Worm (Caenorhabditis elegans) whole organism, L4 larva: Measurements from ENCODE around the gene K09D9.14.

Experiments used
- ceh-28 ChIP-seq: fragments of 150-350 bp; optimal IDR thresholded peaks from 2 replicates; lab custom pipeline; 2014; ENCODE audit warnings: missing biosample characterization, missing genetic modification reagents, missing genetic modification characterization
- egl-27 ChIP-seq: sonication (generic microtip); optimal IDR thresholded peaks from 3 replicates; lab custom pipeline; 2017; ENCODE audit warnings: missing biosample characterization, missing genetic modification reagents, missing genetic modification characterization
- gei-8 ChIP-seq: fragments of 200-800 bp; sonication (Bioruptor generic); optimal IDR thresholded peaks from 2 replicates; lab custom pipeline; 2018; ENCODE audit warnings: mild to moderate bottlenecking, missing genetic modification characterization, missing compliant biosample characterization
- lir-3 ChIP-seq: sonication (generic microtip); optimal IDR thresholded peaks from 2 replicates; lab custom pipeline; 2016; ENCODE audit warnings: mild to moderate bottlenecking, missing genetic modification characterization, missing compliant biosample characterization
- lsy-2 ChIP-seq, 2 experiments: fragments of 150-350 bp in 1 of 2; sonication (generic microtip) in 1 of 2; optimal IDR thresholded peaks; 2 replicates each; lab custom pipeline; 2014 to 2017; ENCODE audit warnings: missing biosample characterization in 2 of 2, missing genetic modification characterization in 2 of 2
- nhr-28 ChIP-seq: fragments of 150-350 bp; optimal IDR thresholded peaks from 2 replicates; lab custom pipeline; 2014; ENCODE audit warnings: missing biosample characterization, missing genetic modification characterization
- nhr-76 ChIP-seq: fragments of 150-350 bp; optimal IDR thresholded peaks from 2 replicates; lab custom pipeline; 2014; ENCODE audit warnings: missing biosample characterization, missing genetic modification characterization
- snpc-4 ChIP-seq: fragments of 150-350 bp; optimal IDR thresholded peaks from 2 replicates; lab custom pipeline; 2014; ENCODE audit warnings: missing biosample characterization, missing genetic modification characterization
- unc-62 ChIP-seq, 3 experiments: fragments of 150-350 bp in 1 of 3; sonication (generic microtip); optimal IDR thresholded peaks in 2 of 3; peaks in 1 of 3; 1 replicate in 1 of 3; 2 replicates in 2 of 3; lab custom pipeline; 2014 to 2017; ENCODE audit warnings: missing biosample characterization in 3 of 3, missing genetic modification characterization in 3 of 3, missing genetic modification reagents in 3 of 3, missing genotype in 1 of 3
- vab-7 ChIP-seq: fragments of 200-800 bp; sonication (Bioruptor generic); IDR thresholded peaks from 2 replicates; pipeline ENCODE4 v1.3.6; 2022; ENCODE audit warnings: missing genetic modification reagents, missing genetic modification characterization, missing compliant biosample characterization
- zag-1 ChIP-seq: fragments of 150-350 bp; optimal IDR thresholded peaks from 2 replicates; lab custom pipeline; 2014; ENCODE audit warnings: missing biosample characterization, missing genetic modification characterization

ce11 chrV:4016780-4017179, 4.9 kb downstream of the K09D9.14 start, which contains the start of gene srw-89:
- no peak for TF ChIP-seq nhr-76 (tag; lab: Kevin White, UChicago)
- TF ChIP-seq lsy-2 (tag; optimal IDR thresholded peaks at IDR 0.05; lab: Kevin White, UChicago), result no peak
- no peak for TF ChIP-seq egl-27
- no peak for TF ChIP-seq snpc-4 (tag; lab: Kevin White, UChicago)
- no peak for TF ChIP-seq nhr-28 (tag; lab: Kevin White, UChicago)
- no peak for TF ChIP-seq ceh-28
- no peak for TF ChIP-seq unc-62 (GFP tag; optimal IDR thresholded peaks at IDR 0.05 in 1 of 2; lab: Kevin White, UChicago)
- no peak for TF ChIP-seq unc-62 (tag; optimal IDR thresholded peaks at IDR 0.05; lab: Kevin White, UChicago)
- TF ChIP-seq zag-1 (tag; lab: Kevin White, UChicago), result no peak
- no peak for TF ChIP-seq vab-7
- no peak for TF ChIP-seq gei-8 (GFP tag; lab: Kevin White, UChicago)
- TF ChIP-seq lir-3 (tag; lab: Kevin White, UChicago), result no peak
